Worm (Caenorhabditis elegans): ENCODE data around the gene lin-13.

The lin-13 gene

DNA sequence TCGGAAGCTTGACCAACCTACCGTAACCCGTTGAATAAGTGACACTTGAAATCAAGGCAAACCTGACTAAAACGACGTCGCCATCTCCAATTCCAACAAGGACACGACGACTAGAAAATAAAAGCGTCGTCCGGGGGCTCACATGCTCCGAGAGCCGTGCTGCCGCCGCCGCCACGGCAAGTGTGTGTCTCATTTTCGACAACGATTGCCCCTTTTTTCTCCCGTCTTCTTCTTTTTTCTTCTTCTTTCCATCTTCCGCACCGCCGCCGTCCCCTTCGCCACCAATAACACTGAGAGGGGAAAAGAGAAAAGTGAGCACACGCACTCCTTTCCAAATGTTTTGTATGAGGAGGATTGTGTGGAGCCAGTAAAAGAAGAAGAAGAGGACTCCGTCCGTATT is 48.1 kb downstream of the lin-13 start:
- TF ChIP-seq ZK546.5 (tag; optimal IDR thresholded peaks at IDR 0.05) (no peak), ztf-11 (tag; optimal IDR thresholded peaks at IDR 0.05) (no peak)

DNA sequence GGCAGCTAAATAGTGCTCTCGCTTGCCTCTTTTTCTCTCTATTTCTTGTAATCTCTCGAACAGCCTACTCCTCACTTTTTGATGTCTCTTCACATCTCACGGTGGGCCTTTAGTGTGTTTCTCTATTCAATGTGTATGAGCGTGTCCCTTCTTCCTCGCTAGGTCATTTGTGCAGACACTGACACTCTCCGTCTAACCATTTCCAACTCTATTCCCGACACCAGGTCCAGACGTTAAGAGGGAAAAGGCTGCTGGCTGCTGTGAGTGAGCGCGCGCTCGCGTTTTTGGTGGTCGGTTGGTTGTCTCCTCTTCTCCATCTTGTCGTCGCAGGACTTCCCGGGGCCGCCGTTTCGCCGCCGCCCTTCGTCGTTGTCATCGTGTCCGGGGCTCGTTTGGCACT is 49.9 kb downstream of the lin-13 start:
- TF ChIP-seq peb-1 (tag; optimal IDR thresholded peaks at IDR 0.05) (no peak), crh-2 (tag; optimal IDR thresholded peaks at IDR 0.05) (peak; percentile 53), lsy-2 (tag; optimal IDR thresholded peaks at IDR 0.05) (peak; percentile 12 to 58), zag-1 (tag; optimal IDR thresholded peaks at IDR 0.05) (peak; percentile 71), nhr-129 (tag; optimal IDR thresholded peaks at IDR 0.05) (peak; percentile 91), nhr-77 (tag; optimal IDR thresholded peaks at IDR 0.05) (no peak), nhr-237 (tag; optimal IDR thresholded peaks at IDR 0.05) (no peak), skn-1 (tag; optimal IDR thresholded peaks at IDR 0.05) (no peak), elt-3 (tag; optimal IDR thresholded peaks at IDR 0.05) (no peak), mab-5 (tag; optimal IDR thresholded peaks at IDR 0.05) (peak; percentile 7), sma-3 (GFP tag; optimal IDR thresholded peaks at IDR 0.05) (no peak), sma-9 (GFP tag; optimal IDR thresholded peaks at IDR 0.05) (peak; percentile 1), sma-9 (tag; optimal IDR thresholded peaks at IDR 0.05) (no peak), C34F6.9 (tag; optimal IDR thresholded peaks at IDR 0.05) (peak; percentile 80), unc-55 (GFP tag; optimal IDR thresholded peaks at IDR 0.05) (peak; percentile 65), F13H6.1 (tag; optimal IDR thresholded peaks at IDR 0.05) (peak; percentile 72), nhr-23 (tag; optimal IDR thresholded peaks at IDR 0.05) (no peak), mdl-1 (tag; optimal IDR thresholded peaks at IDR 0.05) (peak in 1 of 2 experiments; percentile 1), ZK546.5 (tag; optimal IDR thresholded peaks at IDR 0.05) (no peak), snpc-4 (tag; optimal IDR thresholded peaks at IDR 0.05) (no peak), Y55F3AM.14 (GFP tag; optimal IDR thresholded peaks at IDR 0.05) (peak; percentile 35)

DNA sequence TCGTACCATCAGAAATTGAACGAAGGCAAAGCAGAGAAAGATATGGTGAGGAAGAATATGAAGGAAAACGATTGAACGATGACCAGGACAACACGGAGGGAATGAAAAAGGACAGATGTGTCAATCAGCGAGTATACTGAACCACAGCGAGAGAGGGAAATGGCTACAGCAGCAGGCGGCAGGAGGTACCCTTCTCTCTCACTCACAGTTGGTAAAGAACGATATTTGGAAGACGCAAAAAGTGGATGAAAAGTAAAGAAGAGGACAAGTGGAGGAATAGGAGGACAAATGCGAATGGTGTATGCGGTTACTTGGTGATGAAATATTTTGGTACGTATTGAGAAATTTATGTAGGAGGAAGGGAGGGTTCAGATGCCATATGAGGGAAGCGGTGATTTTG is 52.8 kb downstream of the lin-13 start, which contains the start of gene ZK783.7:
ZK783.7 (plus strand) TSS at position 246 of the 400 bp plus-strand sequence.
- TF ChIP-seq aly-2 (tag; optimal IDR thresholded peaks at IDR 0.05), result no peak
- peak; percentile 30 for TF ChIP-seq nhr-129 (tag; optimal IDR thresholded peaks at IDR 0.05)

DNA sequence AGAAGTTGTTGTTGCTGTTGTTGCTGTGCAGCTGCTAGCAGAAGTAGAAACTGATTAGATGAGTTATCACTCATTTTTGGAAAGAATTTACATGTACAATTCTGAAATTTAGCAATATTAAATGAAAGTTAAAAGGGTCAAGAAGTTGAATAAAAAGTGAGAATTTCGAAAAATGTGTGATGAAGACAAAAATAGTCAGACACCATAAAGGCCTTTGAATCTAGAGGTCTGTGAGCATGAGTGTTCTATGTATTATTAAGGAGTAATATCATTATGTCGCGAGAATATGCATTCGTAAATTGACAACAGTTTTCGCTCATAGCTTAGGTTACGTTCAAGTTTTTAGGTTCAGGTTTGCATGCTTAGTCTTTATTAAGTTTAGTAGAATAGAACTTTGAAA is 53.4 kb downstream of the lin-13 start, which contains the start of gene baz-2:
baz-2 (minus strand) TSS at position 101 of the 400 bp plus-strand sequence.
- TF ChIP-seq sem-4 (tag; optimal IDR thresholded peaks at IDR 0.05), result no peak
- no peak for TF ChIP-seq nhr-6 (tag; optimal IDR thresholded peaks at IDR 0.05)
- no peak for TF ChIP-seq ceh-82 (tag; optimal IDR thresholded peaks at IDR 0.05)
- TF ChIP-seq skn-1 (tag; optimal IDR thresholded peaks at IDR 0.05), result no peak
- no peak for TF ChIP-seq lsy-2 (tag; optimal IDR thresholded peaks at IDR 0.05)
- TF ChIP-seq elt-3 (tag; optimal IDR thresholded peaks at IDR 0.05), result no peak
- no peak for TF ChIP-seq unc-55 (GFP tag; optimal IDR thresholded peaks at IDR 0.05)
- no peak for TF ChIP-seq mbf-1 (tag; optimal IDR thresholded peaks at IDR 0.05)
- TF ChIP-seq peb-1 (tag; optimal IDR thresholded peaks at IDR 0.05), result no peak
- no peak for TF ChIP-seq C34F6.9 (tag; optimal IDR thresholded peaks at IDR 0.05)
- no peak for TF ChIP-seq ztf-11 (tag; optimal IDR thresholded peaks at IDR 0.05)
- TF ChIP-seq mab-5 (tag; optimal IDR thresholded peaks at IDR 0.05), result no peak
- no peak for TF ChIP-seq alr-1 (tag; optimal IDR thresholded peaks at IDR 0.05)
- no peak for TF ChIP-seq lin-13 (GFP tag; optimal IDR thresholded peaks at IDR 0.05)
- no peak for TF ChIP-seq crh-2 (tag; optimal IDR thresholded peaks at IDR 0.05)
- no peak for TF ChIP-seq zag-1 (tag; optimal IDR thresholded peaks at IDR 0.05)
- TF ChIP-seq snpc-4 (tag; optimal IDR thresholded peaks at IDR 0.05), result no peak
- TF ChIP-seq unc-39 (tag; optimal IDR thresholded peaks at IDR 0.05), result no peak
- no peak for TF ChIP-seq gmeb-1 (tag; optimal IDR thresholded peaks at IDR 0.05)

DNA sequence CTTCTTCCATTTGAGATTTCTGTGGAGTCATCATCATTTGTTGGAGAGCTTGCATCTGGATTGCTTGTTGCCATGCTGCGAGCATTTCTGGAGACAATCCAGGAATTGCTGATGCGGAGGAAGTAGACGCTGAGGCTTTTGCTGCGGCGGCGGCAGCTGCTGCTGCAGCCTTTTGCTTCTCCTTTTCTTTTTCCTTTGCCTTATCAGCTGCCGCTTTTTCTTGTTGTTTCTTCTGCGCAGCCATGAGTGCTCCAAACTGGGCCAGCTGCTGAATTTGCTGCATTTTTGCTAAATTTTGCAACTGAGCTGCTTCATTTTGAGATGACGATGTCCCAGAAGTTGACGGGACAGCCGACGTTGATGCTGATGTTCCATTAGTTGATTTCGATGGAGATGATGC is 53.8 kb downstream of the lin-13 start:
- TF ChIP-seq elt-3 (tag; optimal IDR thresholded peaks at IDR 0.05) (no peak), nhr-21 (tag; optimal IDR thresholded peaks at IDR 0.05) (no peak), nhr-6 (tag; optimal IDR thresholded peaks at IDR 0.05) (no peak)

All from whole organism, L2 larva.